Fruit fly (Drosophila melanogaster) Kc167 (cell line): ENCODE data around the gene nrv2.

ENCODE experiments used
- Myc ChIP-seq: fragments of >200 bp; optimal IDR thresholded peaks from 2 replicates; lab custom pipeline; 2017; ENCODE audit warnings: missing external identifiers
- Sin3A ChIP-seq: fragments of >200 bp; optimal IDR thresholded peaks from 2 replicates; lab custom pipeline; 2018; ENCODE audit warnings: missing external identifiers
- h ChIP-seq: fragments of >200 bp; optimal IDR thresholded peaks from 3 replicates; lab custom pipeline; 2018; ENCODE audit warnings: missing external identifiers
- insv ChIP-seq: fragments of >200 bp; optimal IDR thresholded peaks from 3 replicates; lab custom pipeline; 2018; ENCODE audit warnings: missing external identifiers
- psq ChIP-seq: fragments of >200 bp; optimal IDR thresholded peaks from 2 replicates; lab custom pipeline; 2017; ENCODE audit warnings: missing external identifiers
- ttk ChIP-seq: sonication (Bioruptor generic); optimal IDR thresholded peaks from 2 replicates; lab custom pipeline; 2017; ENCODE audit warnings: missing external identifiers

DNA sequence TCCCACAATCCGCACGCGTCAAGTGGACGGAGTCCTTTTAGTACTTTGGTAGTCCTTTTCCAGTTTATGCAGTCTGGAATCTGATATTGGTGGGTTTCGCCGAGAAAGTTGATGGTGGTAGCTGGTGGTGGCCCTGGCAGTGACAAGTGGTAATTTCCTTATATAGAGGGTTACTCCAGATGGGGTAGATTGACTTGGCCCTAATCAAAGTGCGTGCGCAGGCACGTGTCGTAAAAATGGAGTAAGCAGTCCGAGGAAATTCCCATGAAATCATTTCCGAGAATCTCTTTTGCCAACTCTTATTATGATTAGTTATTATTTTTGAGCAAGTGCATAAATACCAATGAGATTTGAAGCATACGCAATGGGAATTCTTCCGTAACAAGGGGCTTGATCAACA is 44.8 kb upstream of the nrv2 start:
- no peak for TF ChIP-seq h (lab: Kevin White, UChicago)
- no peak for TF ChIP-seq psq (lab: Kevin White, UChicago)
- TF ChIP-seq Sin3A (lab: Kevin White, UChicago): no peak
- TF ChIP-seq Myc: no peak
- TF ChIP-seq insv (lab: Kevin White, UChicago): no peak
- no peak for TF ChIP-seq ttk
